Fruit fly (Drosophila melanogaster) whole organism, embryonic: Measurements from ENCODE around the gene wwk.

Source experiments
- Bdp1 ChIP-seq: fragments of 200-800 bp; sonication (Bioruptor generic); optimal IDR thresholded peaks from 3 replicates; lab custom pipeline; 2016; ENCODE audit warnings: missing biosample characterization, missing genetic modification characterization
- Bgb ChIP-seq: fragments of 200-800 bp; sonication (Bioruptor generic); IDR thresholded peaks from 2 replicates; pipeline ENCODE4 v1.3.6; 2022; ENCODE audit warnings: missing biosample characterization, missing genetic modification characterization; ENCODE audit not compliant: partially characterized antibody
- CG10543 ChIP-seq: fragments of 200-800 bp; sonication (Bioruptor generic); optimal IDR thresholded peaks from 3 replicates; lab custom pipeline; 2017; ENCODE audit warnings: missing biosample characterization, mild to moderate bottlenecking, missing genetic modification characterization, moderate library complexity
- CG11085 ChIP-seq: fragments of 200-800 bp; sonication (Bioruptor generic); IDR thresholded peaks from 2 replicates; pipeline ENCODE4 v1.3.6; 2022; ENCODE audit warnings: missing biosample characterization, missing genetic modification characterization
- CG11398 ChIP-seq: fragments of 200-800 bp; sonication (Bioruptor generic); optimal IDR thresholded peaks from 2 replicates; lab custom pipeline; 2016; ENCODE audit warnings: missing biosample characterization, missing genetic modification characterization
- CG12155 ChIP-seq: fragments of 200-800 bp; sonication (Bioruptor generic); optimal IDR thresholded peaks from 3 replicates; lab custom pipeline; 2016; ENCODE audit warnings: missing biosample characterization, missing genetic modification characterization
- CG12659 ChIP-seq: fragments of 200-800 bp; sonication (Bioruptor generic); optimal IDR thresholded peaks from 3 replicates; lab custom pipeline; 2017; ENCODE audit warnings: mild to moderate bottlenecking, missing biosample characterization, missing genetic modification reagents, missing genetic modification characterization
- CG13287 ChIP-seq: fragments of 200-800 bp; sonication (Bioruptor generic); IDR thresholded peaks from 2 replicates; pipeline ENCODE4 v1.3.6; 2022; ENCODE audit warnings: missing biosample characterization, missing genetic modification characterization; ENCODE audit not compliant: partially characterized antibody
- CG14014 ChIP-seq: fragments of 200-800 bp; sonication (Bioruptor generic); IDR thresholded peaks from 2 replicates; pipeline ENCODE4 v1.3.6; 2022; ENCODE audit warnings: missing biosample characterization, missing genetic modification characterization
- CG1529 ChIP-seq: fragments of 200-800 bp; sonication (Bioruptor generic); optimal IDR thresholded peaks from 3 replicates; lab custom pipeline; 2018; ENCODE audit warnings: missing biosample characterization, missing genetic modification characterization
- CG15696 ChIP-seq: fragments of 200-800 bp; sonication (Bioruptor generic); optimal IDR thresholded peaks from 2 replicates; lab custom pipeline; 2019; ENCODE audit warnings: missing biosample characterization, mild to moderate bottlenecking, missing genetic modification characterization, moderate library complexity
- CG1792 ChIP-seq: fragments of 200-800 bp; sonication (Bioruptor generic); optimal IDR thresholded peaks from 2 replicates; lab custom pipeline; 2016; ENCODE audit warnings: missing biosample characterization, missing genetic modification characterization
- CG18011 ChIP-seq: fragments of 200-800 bp; sonication (Bioruptor generic); optimal IDR thresholded peaks from 2 replicates; lab custom pipeline; 2017; ENCODE audit warnings: missing biosample characterization, missing genetic modification characterization, mild to moderate bottlenecking, moderate library complexity, missing genotype
- CG2129 ChIP-seq: fragments of 200-800 bp; sonication (Bioruptor generic); IDR thresholded peaks from 2 replicates; pipeline ENCODE4 v1.3.6; 2022; ENCODE audit warnings: missing biosample characterization, missing genetic modification characterization; ENCODE audit not compliant: partially characterized antibody
- CG30403 ChIP-seq: fragments of 200-800 bp; sonication (Bioruptor generic); optimal IDR thresholded peaks from 3 replicates; lab custom pipeline; 2016; ENCODE audit warnings: missing biosample characterization, missing genetic modification characterization
- CG33213 ChIP-seq: fragments of 200-800 bp; sonication (Bioruptor generic); optimal IDR thresholded peaks from 3 replicates; lab custom pipeline; 2016; ENCODE audit warnings: missing biosample characterization, missing genetic modification characterization
- CG4282 ChIP-seq: fragments of 200-800 bp; sonication (Bioruptor generic); optimal IDR thresholded peaks from 2 replicates; lab custom pipeline; 2016; ENCODE audit warnings: missing biosample characterization, missing genetic modification characterization
- CG43689 ChIP-seq: fragments of 200-800 bp; sonication (Bioruptor generic); IDR thresholded peaks from 2 replicates; pipeline ENCODE4 v1.3.6; 2022; ENCODE audit warnings: missing biosample characterization, missing genetic modification characterization
- CG6791 ChIP-seq: fragments of 200-800 bp; sonication (Bioruptor generic); IDR thresholded peaks from 3 replicates; pipeline ENCODE4 v1.3.6; 2022; ENCODE audit warnings: missing biosample characterization, missing genetic modification characterization; ENCODE audit not compliant: partially characterized antibody
- CG8944 ChIP-seq: fragments of 200-800 bp; sonication (Bioruptor generic); optimal IDR thresholded peaks from 3 replicates; lab custom pipeline; 2016; ENCODE audit warnings: missing biosample characterization, missing genetic modification characterization
- CG9932 ChIP-seq: fragments of 200-800 bp; sonication (Bioruptor generic); IDR thresholded peaks from 2 replicates; pipeline ENCODE4 v1.3.6; 2022; ENCODE audit warnings: missing biosample characterization, missing genetic modification characterization
- CHES-1-like ChIP-seq: fragments of 200-800 bp; sonication (Bioruptor generic); optimal IDR thresholded peaks from 2 replicates; lab custom pipeline; 2016; ENCODE audit warnings: missing biosample characterization, missing genetic modification characterization
- E2f1 ChIP-seq: fragments of 200-800 bp; sonication (Bioruptor generic); IDR thresholded peaks from 2 replicates; pipeline ENCODE4 v1.3.6; 2022; ENCODE audit warnings: missing biosample characterization, missing genetic modification characterization
- Hand ChIP-seq: fragments of 200-800 bp; sonication (Bioruptor generic); optimal IDR thresholded peaks from 2 replicates; lab custom pipeline; 2017; ENCODE audit warnings: mild to moderate bottlenecking, missing biosample characterization, missing genetic modification reagents, missing genetic modification characterization
- Hr78 ChIP-seq, 2 experiments: fragments of 200-800 bp in 1 of 2; fragments of >200 bp in 1 of 2; sonication (Bioruptor generic) in 1 of 2; optimal IDR thresholded peaks; 2 replicates each; lab custom pipeline; 2017 to 2019; ENCODE audit warnings: missing biosample characterization in 2 of 2, missing genetic modification characterization in 2 of 2, mild to moderate bottlenecking in 1 of 2, moderate library complexity in 1 of 2
- Tbp ChIP-seq: fragments of >200 bp; optimal IDR thresholded peaks from 2 replicates; lab custom pipeline; 2018; ENCODE audit warnings: missing biosample characterization, missing genetic modification characterization
- ara ChIP-seq: fragments of 200-800 bp; sonication (Bioruptor generic); IDR thresholded peaks from 2 replicates; pipeline ENCODE4 v1.3.6; 2022; ENCODE audit warnings: missing biosample characterization, missing genetic modification characterization
- bigmax ChIP-seq: fragments of 200-800 bp; sonication (Bioruptor generic); optimal IDR thresholded peaks from 2 replicates; lab custom pipeline; 2018; ENCODE audit warnings: missing biosample characterization, mild to moderate bottlenecking, missing genetic modification characterization
- cg ChIP-seq: fragments of 200-800 bp; sonication (Bioruptor generic); optimal IDR thresholded peaks from 3 replicates; lab custom pipeline; 2019; ENCODE audit warnings: missing biosample characterization, mild to moderate bottlenecking, missing genetic modification characterization, moderate library complexity
- crp ChIP-seq, 2 experiments: fragments of 200-800 bp; sonication (Bioruptor generic); optimal IDR thresholded peaks; 2 replicates in 1 of 2; 3 replicates in 1 of 2; lab custom pipeline; 2017; ENCODE audit warnings: missing biosample characterization in 2 of 2, missing genetic modification characterization in 2 of 2, mild to moderate bottlenecking in 1 of 2, moderate library complexity in 1 of 2
- dmrt99B ChIP-seq: fragments of 200-800 bp; sonication (Bioruptor generic); optimal IDR thresholded peaks from 2 replicates; lab custom pipeline; 2018; ENCODE audit warnings: missing biosample characterization, mild to moderate bottlenecking, missing genetic modification characterization, moderate library complexity
- exex ChIP-seq: fragments of 200-800 bp; sonication (Bioruptor generic); optimal IDR thresholded peaks from 4 replicates; lab custom pipeline; 2018; ENCODE audit warnings: missing biosample characterization, mild to moderate bottlenecking, missing genetic modification characterization, moderate library complexity
- gro ChIP-seq: fragments of 200-800 bp; sonication (Bioruptor generic); optimal IDR thresholded peaks from 2 replicates; lab custom pipeline; 2016; ENCODE audit warnings: missing biosample characterization, missing genetic modification characterization
- hb ChIP-seq: fragments of 200-800 bp; sonication (Bioruptor generic); IDR thresholded peaks from 3 replicates; pipeline ENCODE4 v1.3.6; 2022; ENCODE audit warnings: missing biosample characterization, missing genetic modification characterization; ENCODE audit not compliant: partially characterized antibody
- ind ChIP-seq: fragments of 200-800 bp; sonication (Bioruptor generic); optimal IDR thresholded peaks from 3 replicates; lab custom pipeline; 2016; ENCODE audit warnings: missing biosample characterization, missing genetic modification characterization
- lab ChIP-seq: fragments of 200-800 bp; sonication (Bioruptor generic); optimal IDR thresholded peaks from 3 replicates; lab custom pipeline; 2017; ENCODE audit warnings: missing biosample characterization, missing genetic modification characterization, mild to moderate bottlenecking, moderate library complexity, missing genetic modification reagents
- lola ChIP-seq, 3 experiments: fragments of >200 bp in 2 of 3; fragments of 200-800 bp in 1 of 3; sonication (Bioruptor generic) in 1 of 3; optimal IDR thresholded peaks; 2 replicates each; lab custom pipeline; 2017 to 2019; ENCODE audit warnings: missing biosample characterization in 3 of 3, missing genetic modification characterization in 3 of 3, mild to moderate bottlenecking in 1 of 3, moderate library complexity in 1 of 3
- maf-S ChIP-seq: fragments of 200-800 bp; sonication (Bioruptor generic); optimal IDR thresholded peaks from 2 replicates; lab custom pipeline; 2016; ENCODE audit warnings: missing biosample characterization, missing genetic modification characterization
- org-1 ChIP-seq: fragments of 200-800 bp; sonication (Bioruptor generic); optimal IDR thresholded peaks from 2 replicates; lab custom pipeline; 2017; ENCODE audit warnings: missing biosample characterization, missing genetic modification characterization
- otp ChIP-seq: fragments of 200-800 bp; sonication (Bioruptor generic); IDR thresholded peaks from 3 replicates; pipeline ENCODE4, ENCODE4 v1.3.6; 2022; ENCODE audit warnings: missing biosample characterization, missing genetic modification characterization
- p53 ChIP-seq: fragments of 200-800 bp; sonication (Bioruptor generic); optimal IDR thresholded peaks from 2 replicates; lab custom pipeline; 2016; ENCODE audit warnings: missing biosample characterization, missing genetic modification characterization
- pan ChIP-seq, 4 experiments: fragments of >200 bp in 3 of 4; fragments of 200-800 bp in 1 of 4; sonication (Bioruptor generic) in 1 of 4; optimal IDR thresholded peaks in 3 of 4; IDR thresholded peaks in 1 of 4; 2 replicates each; pipeline versions ENCODE4 v1.3.6 to Lab custom; 2017 to 2022; ENCODE audit warnings: missing biosample characterization in 2 of 4, missing genetic modification characterization in 2 of 4, mixed read lengths in 1 of 4
- pho ChIP-seq: fragments of 200-800 bp; sonication (Bioruptor generic); optimal IDR thresholded peaks from 2 replicates; lab custom pipeline; 2016; ENCODE audit warnings: missing biosample characterization, missing genetic modification characterization
- salm ChIP-seq: fragments of 200-800 bp; sonication (Bioruptor generic); optimal IDR thresholded peaks from 2 replicates; lab custom pipeline; 2018; ENCODE audit warnings: missing biosample characterization, mild to moderate bottlenecking, missing genetic modification characterization
- schlank ChIP-seq: fragments of 200-800 bp; sonication (Bioruptor generic); optimal IDR thresholded peaks from 2 replicates; lab custom pipeline; 2018; ENCODE audit warnings: missing biosample characterization, mild to moderate bottlenecking, missing genetic modification characterization
- slou ChIP-seq: fragments of 200-800 bp; sonication (Bioruptor generic); optimal IDR thresholded peaks from 3 replicates; lab custom pipeline; 2016; ENCODE audit warnings: missing biosample characterization, missing genetic modification characterization
- slp2 ChIP-seq: fragments of 200-800 bp; sonication (Bioruptor generic); optimal IDR thresholded peaks from 2 replicates; lab custom pipeline; 2016; ENCODE audit warnings: missing biosample characterization, missing genetic modification characterization
- sob ChIP-seq: fragments of 200-800 bp; sonication (Bioruptor generic); IDR thresholded peaks from 2 replicates; pipeline ENCODE4 v1.3.6; 2022; ENCODE audit warnings: missing biosample characterization, missing genetic modification characterization
- zf30C ChIP-seq: fragments of 200-800 bp; sonication (Bioruptor generic); optimal IDR thresholded peaks from 3 replicates; lab custom pipeline; 2018; ENCODE audit warnings: missing biosample characterization, mild to moderate bottlenecking, missing genetic modification characterization

Gene wwk

dm6 chr2L:15061368-15061767 is 13.2 kb upstream of the wwk start, which contains the start of the genes solo and vas (continued):
- no peak for TF ChIP-seq org-1 (GFP tag; lab: Kevin White, UChicago)
- TF ChIP-seq salm (tag; lab: Kevin White, UChicago), result no peak
- no peak for TF ChIP-seq CG1529 (GFP tag; lab: Kevin White, UChicago)
- no peak for TF ChIP-seq Bdp1 (GFP tag; lab: Kevin White, UChicago)
- no peak for TF ChIP-seq hb (GFP tag; lab: Robert Waterston, UW)
- no peak for TF ChIP-seq zf30C (GFP tag; lab: Kevin White, UChicago)
- TF ChIP-seq otp (GFP tag; lab: Robert Waterston, UW), result no peak
- TF ChIP-seq dmrt99B (tag; lab: Kevin White, UChicago), result peak; percentile 52
- TF ChIP-seq ara, result no peak
- TF ChIP-seq cg (GFP tag; lab: Kevin White, UChicago), result no peak
- peak; percentile 63 for TF ChIP-seq CG30403 (GFP tag; lab: Kevin White, UChicago)
- TF ChIP-seq Hr78 (GFP tag; optimal IDR thresholded peaks at IDR 0.05; lab: Kevin White, UChicago), result peak in 1 of 2 experiments; percentile 22
- no peak for TF ChIP-seq CG2129 (GFP tag; lab: Robert Waterston, UW)
- no peak for TF ChIP-seq Tbp (GFP tag; lab: Kevin White, UChicago)
- TF ChIP-seq CG18011 (GFP tag; lab: Kevin White, UChicago), result no peak
- peak; percentile 23 for TF ChIP-seq pho (GFP tag; lab: Kevin White, UChicago)
- no peak for TF ChIP-seq pan (optimal IDR thresholded peaks at IDR 0.05; lab: Kevin White, UChicago)
- peak in 1 of 2 experiments; percentile 51 for TF ChIP-seq pan (GFP tag; optimal IDR thresholded peaks at IDR 0.05 in 1 of 2, IDR thresholded peaks at IDR 0.05 in 1 of 2)
- peak; percentile 45 for TF ChIP-seq CG15696
- TF ChIP-seq lola (GFP tag; optimal IDR thresholded peaks at IDR 0.05; lab: Kevin White, UChicago), result peak in 2 of 3 experiments; percentile 58 to 90
- no peak for TF ChIP-seq CG43689
- TF ChIP-seq lab (GFP tag; lab: Kevin White, UChicago), result peak; percentile 40
- no peak; the same call in 1 of the 2 replicates for TF ChIP-seq E2f1 (GFP tag; lab: Robert Waterston, UW)
- no peak for TF ChIP-seq slou
- TF ChIP-seq CG10543, result peak; percentile 32
- TF ChIP-seq CG13287 (GFP tag; lab: Robert Waterston, UW), result peak; percentile 16; the same call in 1 of the 2 replicates
- no peak for TF ChIP-seq slp2 (GFP tag; lab: Kevin White, UChicago)
- TF ChIP-seq maf-S (GFP tag; lab: Kevin White, UChicago), result no peak
- TF ChIP-seq CG4282 (GFP tag; lab: Kevin White, UChicago), result no peak
- TF ChIP-seq exex, result peak; percentile 12
- TF ChIP-seq bigmax (GFP tag; lab: Kevin White, UChicago), result no peak
- TF ChIP-seq CG11085 (GFP tag; lab: Robert Waterston, UW), result no peak
- TF ChIP-seq CG9932, result peak; percentile 72
- no peak for TF ChIP-seq schlank
- TF ChIP-seq gro (GFP tag; lab: Kevin White, UChicago), result no peak
- no peak for TF ChIP-seq crp (GFP tag; optimal IDR thresholded peaks at IDR 0.05; lab: Kevin White, UChicago)
- TF ChIP-seq Bgb (GFP tag; lab: Robert Waterston, UW), result peak; percentile 24; the same call in 1 of the 2 replicates
- no peak for TF ChIP-seq CG11398
- TF ChIP-seq CG12155 (GFP tag; lab: Kevin White, UChicago), result peak; percentile 18
- no peak for TF ChIP-seq Hand
- TF ChIP-seq CG8944 (GFP tag; lab: Kevin White, UChicago), result no peak
- TF ChIP-seq CG33213, result no peak
- TF ChIP-seq p53 (GFP tag; lab: Kevin White, UChicago), result no peak
- 0 out of 3 replicates have a peak, but pooled peaks have one; percentile 19 for TF ChIP-seq CG6791 (GFP tag; lab: Robert Waterston, UW)
- peak; percentile 29 for TF ChIP-seq ind (GFP tag; lab: Kevin White, UChicago)
- peak; percentile 60; the same call in 1 of the 2 replicates for TF ChIP-seq CG14014 (GFP tag; lab: Robert Waterston, UW)
- TF ChIP-seq CG1792 (GFP tag; lab: Kevin White, UChicago), result no peak
- TF ChIP-seq CG12659, result peak; percentile 71
- TF ChIP-seq CHES-1-like (GFP tag; lab: Kevin White, UChicago), result peak; percentile 12
- TF ChIP-seq sob (GFP tag; lab: Robert Waterston, UW), result peak; percentile 43; the same call in 1 of the 2 replicates
